Worm (Caenorhabditis elegans) whole organism, L2 larva: ENCODE results near the gene R13H4.5.

Experiments used
- R02D3.7 ChIP-seq: fragments of 150-350 bp; optimal IDR thresholded peaks from 2 replicates; lab custom pipeline; 2014; ENCODE audit warnings: missing biosample characterization, missing genetic modification characterization
- aly-2 ChIP-seq: fragments of 150-350 bp; optimal IDR thresholded peaks from 2 replicates; lab custom pipeline; 2014; ENCODE audit warnings: missing biosample characterization, missing genetic modification characterization
- blmp-1 ChIP-seq: sonication (generic microtip); optimal IDR thresholded peaks from 2 replicates; lab custom pipeline; 2017; ENCODE audit warnings: missing genetic modification characterization, mild to moderate bottlenecking, missing compliant biosample characterization, antibody characterized with exemption, moderate library complexity; ENCODE audit not compliant: insufficient read depth
- ceh-82 ChIP-seq: fragments of 150-350 bp; optimal IDR thresholded peaks from 2 replicates; lab custom pipeline; 2014; ENCODE audit warnings: missing biosample characterization, missing genetic modification characterization
- elt-1 ChIP-seq: fragments of 150-350 bp; optimal IDR thresholded peaks from 2 replicates; lab custom pipeline; 2014; ENCODE audit warnings: missing biosample characterization, missing genetic modification characterization
- nhr-237 ChIP-seq: fragments of 150-350 bp; optimal IDR thresholded peaks from 2 replicates; lab custom pipeline; 2014; ENCODE audit warnings: missing biosample characterization, missing genetic modification characterization
- snpc-4 ChIP-seq: fragments of 150-350 bp; optimal IDR thresholded peaks from 2 replicates; lab custom pipeline; 2014; ENCODE audit warnings: missing biosample characterization, missing genetic modification characterization
- ztf-11 ChIP-seq: sonication (generic microtip); optimal IDR thresholded peaks from 2 replicates; lab custom pipeline; 2017; ENCODE audit warnings: missing biosample characterization, missing genetic modification characterization

DNA sequence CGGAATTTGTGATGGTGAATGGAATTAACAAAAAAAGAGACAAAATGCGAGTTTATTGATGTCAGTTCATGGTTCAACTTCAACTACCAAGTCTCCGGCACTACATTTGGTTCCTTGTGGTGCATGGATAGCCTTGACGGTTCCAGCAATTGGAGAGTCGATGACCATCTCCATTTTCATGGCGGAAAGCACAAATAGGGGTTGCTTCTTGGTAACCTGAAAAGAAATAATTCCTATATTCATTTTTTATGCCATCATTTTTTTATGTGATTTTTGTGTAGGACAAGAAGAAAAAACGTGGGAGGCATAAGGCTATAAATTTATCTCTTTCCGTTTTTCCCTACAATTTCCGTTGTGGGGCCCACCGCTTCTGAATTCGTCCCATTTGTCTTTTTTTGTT lies 42.4 kb upstream of the R13H4.5 start:
- TF ChIP-seq R02D3.7 (tag; lab: Kevin White, UChicago) (no peak), aly-2 (tag; lab: Kevin White, UChicago) (no peak), elt-1 (tag; lab: Kevin White, UChicago) (no peak), snpc-4 (tag; lab: Kevin White, UChicago) (no peak), blmp-1 (tag; lab: Kevin White, UChicago) (no peak), ztf-11 (tag; lab: Kevin White, UChicago) (no peak), ceh-82 (tag; lab: Kevin White, UChicago) (no peak), nhr-237 (tag; lab: Kevin White, UChicago) (no peak)
